Worm (Caenorhabditis elegans) whole organism, L3 larva: ENCODE measurements around the gene K09F6.11.

ENCODE experiments used
- aly-2 ChIP-seq: fragments of 150-350 bp; optimal IDR thresholded peaks from 2 replicates; lab custom pipeline; 2014; ENCODE audit warnings: missing biosample characterization, missing genetic modification characterization
- nhr-12 ChIP-seq: fragments of 150-350 bp; optimal IDR thresholded peaks from 2 replicates; lab custom pipeline; 2014; ENCODE audit warnings: missing biosample characterization, missing genetic modification characterization
- snpc-4 ChIP-seq: fragments of 150-350 bp; optimal IDR thresholded peaks from 2 replicates; lab custom pipeline; 2014; ENCODE audit warnings: missing biosample characterization, missing genetic modification characterization
- zag-1 ChIP-seq: fragments of 150-350 bp; optimal IDR thresholded peaks from 2 replicates; lab custom pipeline; 2014; ENCODE audit warnings: missing biosample characterization, missing genetic modification characterization

DNA sequence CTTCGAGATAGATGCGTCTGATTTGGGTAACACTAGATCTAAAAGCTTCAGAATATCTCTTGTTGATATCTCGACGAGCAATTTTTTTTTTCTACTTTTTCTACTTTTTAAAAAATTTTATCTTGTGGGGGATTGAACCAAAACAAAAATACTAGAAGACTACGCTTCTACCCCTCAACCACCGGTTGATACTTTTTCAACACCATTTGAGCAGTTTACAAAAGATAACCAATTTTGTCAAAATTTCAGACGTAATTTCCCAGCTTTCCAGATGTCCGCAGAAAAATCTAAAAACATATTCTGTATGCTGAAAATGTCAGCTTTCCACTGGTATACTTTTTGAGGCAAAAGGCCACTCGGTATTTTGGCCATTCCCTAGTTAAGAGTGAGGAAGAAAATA is 24.6 kb downstream of the K09F6.11 start:
- TF ChIP-seq aly-2 (tag; lab: Kevin White, UChicago) (no peak), zag-1 (no peak), snpc-4 (tag; lab: Kevin White, UChicago) (no peak), nhr-12 (tag; lab: Kevin White, UChicago) (no peak)
